Worm (Caenorhabditis elegans) whole organism, midembryonic: ENCODE data around the gene ZK856.6.

Experiments
- T22C8.4 ChIP-seq: fragments of 200-800 bp; sonication (Bioruptor generic); IDR thresholded peaks from 2 replicates; pipeline ENCODE4 v1.3.6; 2022; ENCODE audit warnings: missing genetic modification characterization, missing compliant biosample characterization
- cog-1 ChIP-seq: sonication (generic microtip); optimal IDR thresholded peaks from 2 replicates; lab custom pipeline; 2016; ENCODE audit warnings: missing genetic modification characterization, missing compliant biosample characterization
- flt-1 ChIP-seq: fragments of 200-800 bp; sonication (Bioruptor generic); IDR thresholded peaks from 2 replicates; pipeline ENCODE4 v1.3.6; 2022; ENCODE audit warnings: missing genetic modification characterization, missing compliant biosample characterization
- klf-2 ChIP-seq: fragments of 200-800 bp; sonication (Bioruptor generic); conservative IDR thresholded peaks from 2 replicates; pipeline ENCODE4 v1.3.6; 2022; ENCODE audit warnings: missing genetic modification reagents, missing genetic modification characterization, missing compliant biosample characterization
- med-1 ChIP-seq: sonication (generic microtip); optimal IDR thresholded peaks from 2 replicates; lab custom pipeline; 2017; ENCODE audit warnings: missing genetic modification characterization, mild to moderate bottlenecking, missing compliant biosample characterization, antibody characterized with exemption, missing genetic modification reagents; ENCODE audit not compliant: insufficient read depth
- ref-1 ChIP-seq: fragments of 200-800 bp; sonication (Bioruptor generic); conservative IDR thresholded peaks from 2 replicates; pipeline ENCODE4 v1.3.6; 2022; ENCODE audit warnings: missing genetic modification reagents, missing genetic modification characterization, missing compliant biosample characterization
- tab-1 ChIP-seq: fragments of 200-800 bp; sonication (Bioruptor generic); IDR thresholded peaks from 2 replicates; pipeline ENCODE4 v1.3.6; 2022; ENCODE audit warnings: missing genetic modification characterization, missing compliant biosample characterization
- ztf-23 ChIP-seq: fragments of 200-800 bp; sonication (Bioruptor generic); IDR thresholded peaks from 2 replicates; pipeline ENCODE4 v1.3.6; 2022; ENCODE audit warnings: missing genetic modification reagents, missing genetic modification characterization, missing compliant biosample characterization
- ztf-29 ChIP-seq: fragments of 200-800 bp; sonication (Bioruptor generic); IDR thresholded peaks from 2 replicates; pipeline ENCODE4 v1.3.6; 2022; ENCODE audit warnings: missing genetic modification reagents, missing genetic modification characterization, missing compliant biosample characterization

ZK856.6 gene

ce11 chrV:10246443-10246885 lies 48.0 kb downstream of the ZK856.6 start:
- no peak for TF ChIP-seq T22C8.4
- no peak for TF ChIP-seq flt-1 (GFP tag; lab: Robert Waterston, UW)
- no peak for TF ChIP-seq klf-2
- no peak for TF ChIP-seq cog-1
- TF ChIP-seq med-1 (GFP tag; lab: Kevin White, UChicago): no peak
- no peak for TF ChIP-seq ztf-29 (GFP tag; lab: Robert Waterston, UW)
- TF ChIP-seq ref-1: no peak
- TF ChIP-seq ztf-23 (GFP tag; lab: Robert Waterston, UW): no peak
- TF ChIP-seq tab-1: no peak

- no peak for TF ChIP-seq med-1 (GFP tag; lab: Kevin White, UChicago)
Observed at ce11 chrV:10246967-10247366, 48.5 kb downstream of the ZK856.6 start.

- no peak for TF ChIP-seq flt-1 (GFP tag; lab: Robert Waterston, UW)
Observed at ce11 chrV:10247673-10248239, 49.3 kb downstream of the ZK856.6 start.

- no peak for TF ChIP-seq cog-1
- no peak for TF ChIP-seq ref-1
- no peak for TF ChIP-seq flt-1 (GFP tag; lab: Robert Waterston, UW)
- TF ChIP-seq tab-1: no peak
- no peak for TF ChIP-seq T22C8.4
- TF ChIP-seq med-1 (GFP tag; lab: Kevin White, UChicago): no peak
- TF ChIP-seq ztf-29 (GFP tag; lab: Robert Waterston, UW): no peak
- no peak for TF ChIP-seq klf-2
Observed at ce11 chrV:10248255-10248979, 49.9 kb downstream of the ZK856.6 start, which contains the start of gene akt-1. akt-1 (plus strand) TSS chrV:10248905.

- no peak for TF ChIP-seq ztf-29 (GFP tag; lab: Robert Waterston, UW)
- no peak for TF ChIP-seq cog-1
Observed at ce11 chrV:10249515-10249914, 51.0 kb downstream of the ZK856.6 start.
